Fruit fly (Drosophila melanogaster) whole organism, embryonic: ENCODE results near the gene CG7627.
A peak's percentile ranks its signal among the peaks of the same experiment; 100 is the strongest.

Source experiments
- Asciz ChIP-seq: fragments of 200-800 bp; sonication (Bioruptor generic); optimal IDR thresholded peaks from 2 replicates; lab custom pipeline; 2017; ENCODE audit warnings: missing biosample characterization, mild to moderate bottlenecking, missing genetic modification characterization, missing genetic modification reagents
- Bdp1 ChIP-seq: fragments of 200-800 bp; sonication (Bioruptor generic); optimal IDR thresholded peaks from 3 replicates; lab custom pipeline; 2016; ENCODE audit warnings: missing biosample characterization, missing genetic modification characterization
- CG10147 ChIP-seq: fragments of 200-800 bp; sonication (Bioruptor generic); optimal IDR thresholded peaks from 2 replicates; lab custom pipeline; 2019; ENCODE audit warnings: missing biosample characterization, mild to moderate bottlenecking, missing genetic modification characterization, moderate library complexity
- CG10274 ChIP-seq: fragments of 200-800 bp; sonication (Bioruptor generic); optimal IDR thresholded peaks from 3 replicates; lab custom pipeline; 2017; ENCODE audit warnings: missing biosample characterization, mild to moderate bottlenecking, missing genetic modification characterization
- CG10654 ChIP-seq: fragments of 200-800 bp; sonication (Bioruptor generic); optimal IDR thresholded peaks from 2 replicates; lab custom pipeline; 2016; ENCODE audit warnings: missing biosample characterization, missing genetic modification characterization
- CG11093 ChIP-seq: fragments of 200-800 bp; sonication (Bioruptor generic); IDR thresholded peaks from 3 replicates; pipeline ENCODE4 v1.3.6; 2022; ENCODE audit warnings: missing biosample characterization, missing genetic modification characterization
- CG11456 ChIP-seq: fragments of 200-800 bp; sonication (Bioruptor generic); IDR thresholded peaks from 3 replicates; pipeline ENCODE4 v1.3.6; 2022; ENCODE audit warnings: missing biosample characterization, missing genetic modification characterization
- CG11504 ChIP-seq: fragments of 200-800 bp; sonication (Bioruptor generic); optimal IDR thresholded peaks from 3 replicates; lab custom pipeline; 2019; ENCODE audit warnings: missing biosample characterization, mild to moderate bottlenecking, missing genetic modification characterization, moderate library complexity
- CG12155 ChIP-seq: fragments of 200-800 bp; sonication (Bioruptor generic); optimal IDR thresholded peaks from 3 replicates; lab custom pipeline; 2016; ENCODE audit warnings: missing biosample characterization, missing genetic modification characterization
- CG14860 ChIP-seq: fragments of 200-800 bp; sonication (Bioruptor generic); IDR thresholded peaks from 3 replicates; pipeline ENCODE4 v1.3.6; 2022; ENCODE audit warnings: missing biosample characterization, missing genetic modification characterization; ENCODE audit not compliant: partially characterized antibody
- CG15514 ChIP-seq: fragments of 200-800 bp; sonication (Bioruptor generic); optimal IDR thresholded peaks from 3 replicates; lab custom pipeline; 2017; ENCODE audit warnings: missing biosample characterization, missing genetic modification characterization, mild to moderate bottlenecking, moderate library complexity, missing genetic modification reagents
- CG1602 ChIP-seq: fragments of 200-800 bp; sonication (Bioruptor generic); optimal IDR thresholded peaks from 3 replicates; lab custom pipeline; 2016; ENCODE audit warnings: missing biosample characterization, missing genetic modification characterization
- CG1647 ChIP-seq: fragments of 200-800 bp; sonication (Bioruptor generic); optimal IDR thresholded peaks from 3 replicates; lab custom pipeline; 2016; ENCODE audit warnings: missing biosample characterization, missing genetic modification characterization
- CG1792 ChIP-seq: fragments of 200-800 bp; sonication (Bioruptor generic); optimal IDR thresholded peaks from 2 replicates; lab custom pipeline; 2016; ENCODE audit warnings: missing biosample characterization, missing genetic modification characterization
- CG18619 ChIP-seq: fragments of 200-800 bp; sonication (Bioruptor generic); optimal IDR thresholded peaks from 3 replicates; lab custom pipeline; 2017; ENCODE audit warnings: missing biosample characterization, mild to moderate bottlenecking, missing genetic modification characterization
- CG3407 ChIP-seq: fragments of 200-800 bp; sonication (Bioruptor generic); optimal IDR thresholded peaks from 2 replicates; lab custom pipeline; 2018; ENCODE audit warnings: missing biosample characterization, mild to moderate bottlenecking, missing genetic modification characterization
- CG34376 ChIP-seq: fragments of 200-800 bp; sonication (Bioruptor generic); optimal IDR thresholded peaks from 2 replicates; lab custom pipeline; 2018; ENCODE audit warnings: missing biosample characterization, mild to moderate bottlenecking, missing genetic modification characterization
- CG3995 ChIP-seq: fragments of 200-800 bp; sonication (Bioruptor generic); optimal IDR thresholded peaks from 3 replicates; lab custom pipeline; 2016; ENCODE audit warnings: missing biosample characterization, missing genetic modification characterization
- CG6689 ChIP-seq: fragments of 200-800 bp; sonication (Bioruptor generic); IDR thresholded peaks from 2 replicates; pipeline ENCODE4 v1.3.6; 2022; ENCODE audit warnings: missing biosample characterization, missing genetic modification characterization
- CG7357 ChIP-seq: fragments of 200-800 bp; sonication (Bioruptor generic); IDR thresholded peaks from 3 replicates; pipeline ENCODE4 v1.3.6; 2022; ENCODE audit warnings: missing biosample characterization, missing genetic modification characterization
- CG7556 ChIP-seq: fragments of 200-800 bp; sonication (Bioruptor generic); optimal IDR thresholded peaks from 2 replicates; lab custom pipeline; 2017; ENCODE audit warnings: missing biosample characterization, mild to moderate bottlenecking, missing genetic modification characterization
- CG8765 ChIP-seq: fragments of 200-800 bp; sonication (Bioruptor generic); IDR thresholded peaks from 2 replicates; pipeline ENCODE4 v1.3.6; 2022; ENCODE audit warnings: missing biosample characterization, missing genetic modification characterization
- CG9797 ChIP-seq: fragments of 200-800 bp; sonication (Bioruptor generic); optimal IDR thresholded peaks from 3 replicates; lab custom pipeline; 2018; ENCODE audit warnings: missing biosample characterization, mild to moderate bottlenecking, missing genetic modification characterization
- CoRest ChIP-seq: fragments of 200-800 bp; sonication (Bioruptor generic); optimal IDR thresholded peaks from 3 replicates; lab custom pipeline; 2018; ENCODE audit warnings: missing biosample characterization, mild to moderate bottlenecking, missing genetic modification characterization, moderate library complexity
- Dek ChIP-seq: fragments of 200-800 bp; sonication (Bioruptor generic); optimal IDR thresholded peaks from 3 replicates; lab custom pipeline; 2019; ENCODE audit warnings: missing biosample characterization, mild to moderate bottlenecking, missing genetic modification characterization, moderate library complexity
- Dip2 ChIP-seq: fragments of 200-800 bp; sonication (Bioruptor generic); IDR thresholded peaks from 2 replicates; pipeline ENCODE4 v1.3.6; 2022; ENCODE audit warnings: missing biosample characterization, missing genetic modification characterization
- Hand ChIP-seq: fragments of 200-800 bp; sonication (Bioruptor generic); optimal IDR thresholded peaks from 2 replicates; lab custom pipeline; 2017; ENCODE audit warnings: mild to moderate bottlenecking, missing biosample characterization, missing genetic modification reagents, missing genetic modification characterization
- HmgZ ChIP-seq: fragments of 200-800 bp; sonication (Bioruptor generic); optimal IDR thresholded peaks from 2 replicates; lab custom pipeline; 2018; ENCODE audit warnings: missing biosample characterization, mild to moderate bottlenecking, missing genetic modification characterization
- Pdp1 ChIP-seq, 2 experiments: fragments of 200-800 bp; sonication (Bioruptor generic); optimal IDR thresholded peaks; 3 replicates each; lab custom pipeline; 2016; ENCODE audit warnings: missing biosample characterization in 2 of 2, missing genetic modification characterization in 2 of 2, mild to moderate bottlenecking in 1 of 2, moderate library complexity in 1 of 2
- Poxn ChIP-seq: fragments of 200-800 bp; sonication (Bioruptor generic); IDR thresholded peaks from 2 replicates; pipeline ENCODE4 v1.3.6; 2022; ENCODE audit warnings: missing biosample characterization, missing genetic modification characterization
- Side ChIP-seq: fragments of 200-800 bp; sonication (Bioruptor generic); optimal IDR thresholded peaks from 2 replicates; lab custom pipeline; 2016; ENCODE audit warnings: missing biosample characterization, missing genetic modification characterization
- ap ChIP-seq: fragments of 200-800 bp; sonication (Bioruptor generic); IDR thresholded peaks from 2 replicates; pipeline ENCODE4 v1.3.6; 2022; ENCODE audit warnings: missing biosample characterization, missing genetic modification characterization
- bbx ChIP-seq: fragments of 200-800 bp; sonication (Bioruptor generic); IDR thresholded peaks from 2 replicates; pipeline ENCODE4 v1.3.6; 2022; ENCODE audit warnings: missing biosample characterization, missing genetic modification characterization; ENCODE audit not compliant: partially characterized antibody
- bowl ChIP-seq: fragments of 200-800 bp; sonication (Bioruptor generic); IDR thresholded peaks from 2 replicates; pipeline ENCODE4 v1.3.6; 2022; ENCODE audit warnings: missing biosample characterization, missing genetic modification characterization
- bsh ChIP-seq, 2 experiments: fragments of 200-800 bp; sonication (Bioruptor generic); optimal IDR thresholded peaks; 2 replicates each; lab custom pipeline; 2017 to 2018; ENCODE audit warnings: mild to moderate bottlenecking in 2 of 2, missing biosample characterization in 2 of 2, missing genetic modification characterization in 2 of 2, moderate library complexity in 1 of 2
- crc ChIP-seq: fragments of 200-800 bp; sonication (Bioruptor generic); optimal IDR thresholded peaks from 2 replicates; lab custom pipeline; 2016; ENCODE audit warnings: missing biosample characterization, missing genetic modification characterization
- croc ChIP-seq: fragments of 200-800 bp; sonication (Bioruptor generic); conservative IDR thresholded peaks from 3 replicates; pipeline ENCODE4 v1.3.6; 2022; ENCODE audit warnings: missing biosample characterization, missing genetic modification characterization
- fd102C ChIP-seq: fragments of 200-800 bp; sonication (Bioruptor generic); optimal IDR thresholded peaks from 2 replicates; lab custom pipeline; 2018; ENCODE audit warnings: missing biosample characterization, mild to moderate bottlenecking, missing genetic modification characterization, moderate library complexity
- fd64A ChIP-seq: fragments of 200-800 bp; sonication (Bioruptor generic); optimal IDR thresholded peaks from 3 replicates; lab custom pipeline; 2018; ENCODE audit warnings: missing biosample characterization, mild to moderate bottlenecking, missing genetic modification characterization
- gsb-n ChIP-seq: fragments of 200-800 bp; sonication (Bioruptor generic); optimal IDR thresholded peaks from 3 replicates; lab custom pipeline; 2018; ENCODE audit warnings: missing biosample characterization, mild to moderate bottlenecking, missing genetic modification characterization
- hth ChIP-seq: fragments of >200 bp; optimal IDR thresholded peaks from 2 replicates; lab custom pipeline; 2017; ENCODE audit warnings: inconsistent platforms
- peb ChIP-seq: fragments of 200-800 bp; sonication (Bioruptor generic); IDR thresholded peaks from 2 replicates; pipeline ENCODE4 v1.3.6; 2022; ENCODE audit warnings: missing biosample characterization, missing genetic modification characterization
- pfk ChIP-seq: fragments of 200-800 bp; sonication (Bioruptor generic); optimal IDR thresholded peaks from 2 replicates; lab custom pipeline; 2018; ENCODE audit warnings: missing biosample characterization, mild to moderate bottlenecking, missing genetic modification characterization, moderate library complexity
- pho ChIP-seq: fragments of 200-800 bp; sonication (Bioruptor generic); optimal IDR thresholded peaks from 2 replicates; lab custom pipeline; 2016; ENCODE audit warnings: missing biosample characterization, missing genetic modification characterization
- phol ChIP-seq: fragments of 200-800 bp; sonication (Bioruptor generic); optimal IDR thresholded peaks from 3 replicates; lab custom pipeline; 2018; ENCODE audit warnings: missing biosample characterization, mild to moderate bottlenecking, missing genetic modification characterization, moderate library complexity
- ro ChIP-seq: fragments of 200-800 bp; sonication (Bioruptor generic); IDR thresholded peaks from 2 replicates; pipeline ENCODE4 v1.3.6; 2022; ENCODE audit warnings: missing biosample characterization, missing genetic modification characterization
- row ChIP-seq: fragments of 200-800 bp; sonication (Bioruptor generic); IDR thresholded peaks from 3 replicates; pipeline ENCODE4 v1.3.6; 2022; ENCODE audit warnings: missing biosample characterization, missing genetic modification characterization
- schlank ChIP-seq: fragments of 200-800 bp; sonication (Bioruptor generic); optimal IDR thresholded peaks from 2 replicates; lab custom pipeline; 2018; ENCODE audit warnings: missing biosample characterization, mild to moderate bottlenecking, missing genetic modification characterization
- so ChIP-seq: fragments of 200-800 bp; sonication (Bioruptor generic); IDR thresholded peaks from 3 replicates; pipeline ENCODE4 v1.3.6; 2022; ENCODE audit warnings: missing biosample characterization, missing genetic modification characterization
- stc ChIP-seq: fragments of 200-800 bp; sonication (Bioruptor generic); IDR thresholded peaks from 2 replicates; pipeline ENCODE4 v1.3.6; 2022; ENCODE audit warnings: missing biosample characterization, missing genetic modification characterization
- zf30C ChIP-seq: fragments of 200-800 bp; sonication (Bioruptor generic); optimal IDR thresholded peaks from 3 replicates; lab custom pipeline; 2018; ENCODE audit warnings: missing biosample characterization, mild to moderate bottlenecking, missing genetic modification characterization

Gene CG7627

dm6 chr2L:8376717-8377116 is 14.4 kb upstream of the CG7627 start, which contains the start of the genes CG13390 and CG17294 (continued):
- TF ChIP-seq Dip2 (GFP tag; lab: Robert Waterston, UW) (peak; percentile 79), CG10147 (GFP tag; lab: Kevin White, UChicago) (peak; percentile 99), CG18619 (peak; percentile 99), HmgZ (tag; lab: Kevin White, UChicago) (peak; percentile 100), Poxn (GFP tag; lab: Robert Waterston, UW) (peak; percentile 99), CG12155 (GFP tag; lab: Kevin White, UChicago) (peak; percentile 99), bowl (peak; percentile 99), CG11456 (peak; percentile 99), CG6689 (GFP tag; lab: Robert Waterston, UW) (peak; percentile 99), pfk (peak; percentile 79), pho (peak; percentile 95), CG9797 (GFP tag; lab: Kevin White, UChicago) (peak; percentile 65), CG1647 (GFP tag; lab: Kevin White, UChicago) (peak; percentile 95), CG7357 (GFP tag; lab: Robert Waterston, UW) (peak; percentile 98), CG3407 (GFP tag; lab: Kevin White, UChicago) (peak; percentile 97), bbx (GFP tag; lab: Robert Waterston, UW) (peak; percentile 70), crc (GFP tag; lab: Kevin White, UChicago) (peak; percentile 90), CG14860 (0 out of 3 replicates have a peak, but pooled peaks have one; percentile 44), stc (peak; percentile 100), CG1602 (GFP tag; lab: Kevin White, UChicago) (peak; percentile 99), Dek (tag; lab: Kevin White, UChicago) (peak; percentile 100), CG8765 (GFP tag; lab: Robert Waterston, UW) (peak; percentile 99), bsh (GFP tag; optimal IDR thresholded peaks at IDR 0.05; lab: Kevin White, UChicago) (peak; percentile 97 to 100), phol (peak; percentile 99), CG11093 (GFP tag; lab: Robert Waterston, UW) (peak; percentile 99), row (GFP tag; lab: Robert Waterston, UW) (peak; percentile 100), schlank (tag; lab: Kevin White, UChicago) (peak; percentile 98), zf30C (GFP tag; lab: Kevin White, UChicago) (peak; percentile 54), ap (peak; percentile 99), ro (GFP tag; lab: Robert Waterston, UW) (peak; percentile 99), croc (GFP tag; lab: Robert Waterston, UW) (peak; percentile 99), peb (GFP tag; lab: Robert Waterston, UW) (peak; percentile 98), Pdp1 (GFP tag; optimal IDR thresholded peaks at IDR 0.05; lab: Kevin White, UChicago) (peak; percentile 96 to 97), Asciz (peak; percentile 99), CG15514 (peak; percentile 98), Side (GFP tag; lab: Kevin White, UChicago) (peak; percentile 93), hth (no peak), Bdp1 (GFP tag; lab: Kevin White, UChicago) (peak; percentile 88), CG3995 (GFP tag; lab: Kevin White, UChicago) (peak; percentile 90), CoRest (tag; lab: Kevin White, UChicago) (peak; percentile 100), CG10274 (GFP tag; lab: Kevin White, UChicago) (peak; percentile 94), CG34376 (GFP tag; lab: Kevin White, UChicago) (peak; percentile 100), CG7556 (GFP tag; lab: Kevin White, UChicago) (peak; percentile 99), fd102C (GFP tag; lab: Kevin White, UChicago) (peak; percentile 89), Hand (GFP tag; lab: Kevin White, UChicago) (peak; percentile 99), CG11504 (tag; lab: Kevin White, UChicago) (peak; percentile 98), gsb-n (tag; lab: Kevin White, UChicago) (peak; percentile 99), CG10654 (GFP tag; lab: Kevin White, UChicago) (peak; percentile 99), fd64A (peak; percentile 98), CG1792 (GFP tag; lab: Kevin White, UChicago) (peak; percentile 77), so (GFP tag; lab: Robert Waterston, UW) (peak; percentile 100)
